Fruit fly (Drosophila melanogaster) whole organism, embryonic: ENCODE measurements around the gene Cont.

Experiments used
- Bdp1 ChIP-seq: fragments of 200-800 bp; sonication (Bioruptor generic); optimal IDR thresholded peaks from 3 replicates; lab custom pipeline; 2016; ENCODE audit warnings: missing biosample characterization, missing genetic modification characterization
- Blimp-1 ChIP-seq: fragments of 200-800 bp; sonication (Bioruptor generic); optimal IDR thresholded peaks from 3 replicates; lab custom pipeline; 2018; ENCODE audit warnings: missing biosample characterization, missing genetic modification characterization, mild to moderate bottlenecking, moderate library complexity, missing genetic modification reagents
- CG10209 ChIP-seq: fragments of 200-800 bp; sonication (Bioruptor generic); optimal IDR thresholded peaks from 3 replicates; lab custom pipeline; 2017; ENCODE audit warnings: missing biosample characterization, mild to moderate bottlenecking, missing genetic modification characterization, missing genetic modification reagents
- CG10959 ChIP-seq: fragments of 200-800 bp; sonication (Bioruptor generic); IDR thresholded peaks from 2 replicates; pipeline ENCODE4 v1.3.6; 2022; ENCODE audit warnings: missing biosample characterization, missing genetic modification characterization
- CG15479 ChIP-seq: fragments of 200-800 bp; sonication (Bioruptor generic); optimal IDR thresholded peaks from 3 replicates; lab custom pipeline; 2019; ENCODE audit warnings: missing biosample characterization, mild to moderate bottlenecking, missing genetic modification characterization, moderate library complexity
- CG16815 ChIP-seq: fragments of 200-800 bp; sonication (Bioruptor generic); optimal IDR thresholded peaks from 3 replicates; lab custom pipeline; 2017; ENCODE audit warnings: missing biosample characterization, mild to moderate bottlenecking, missing genetic modification characterization
- CG18764 ChIP-seq: fragments of 200-800 bp; sonication (Bioruptor generic); optimal IDR thresholded peaks from 3 replicates; lab custom pipeline; 2016; ENCODE audit warnings: missing biosample characterization, missing genetic modification characterization
- CG2202 ChIP-seq: fragments of 200-800 bp; sonication (Bioruptor generic); optimal IDR thresholded peaks from 2 replicates; lab custom pipeline; 2018; ENCODE audit warnings: missing biosample characterization, mild to moderate bottlenecking, missing genetic modification characterization
- CG4707 ChIP-seq: fragments of 200-800 bp; sonication (Bioruptor generic); optimal IDR thresholded peaks from 2 replicates; lab custom pipeline; 2018; ENCODE audit warnings: missing biosample characterization, mild to moderate bottlenecking, missing genetic modification characterization, moderate library complexity
- CG6272 ChIP-seq: fragments of 200-800 bp; sonication (Bioruptor generic); IDR thresholded peaks from 2 replicates; pipeline ENCODE4 v1.3.6; 2022; ENCODE audit warnings: missing biosample characterization, missing genetic modification characterization
- CG8388 ChIP-seq: fragments of 200-800 bp; sonication (Bioruptor generic); optimal IDR thresholded peaks from 2 replicates; lab custom pipeline; 2019; ENCODE audit warnings: missing biosample characterization, mild to moderate bottlenecking, missing genetic modification characterization, moderate library complexity
- CG8765 ChIP-seq: fragments of 200-800 bp; sonication (Bioruptor generic); IDR thresholded peaks from 2 replicates; pipeline ENCODE4 v1.3.6; 2022; ENCODE audit warnings: missing biosample characterization, missing genetic modification characterization
- CG9215 ChIP-seq: fragments of 200-800 bp; sonication (Bioruptor generic); IDR thresholded peaks from 2 replicates; pipeline ENCODE4 v1.3.6; 2022; ENCODE audit warnings: missing biosample characterization, missing genetic modification characterization
- CG9817 ChIP-seq: fragments of 200-800 bp; sonication (Bioruptor generic); optimal IDR thresholded peaks from 2 replicates; lab custom pipeline; 2018; ENCODE audit warnings: missing biosample characterization, mild to moderate bottlenecking, missing genetic modification characterization, moderate library complexity
- D19A ChIP-seq: fragments of 200-800 bp; optimal IDR thresholded peaks from 3 replicates; lab custom pipeline; 2019; ENCODE audit warnings: missing biosample characterization, mild to moderate bottlenecking, missing genetic modification characterization, moderate library complexity
- Deaf1 ChIP-seq: fragments of 200-800 bp; optimal IDR thresholded peaks from 3 replicates; lab custom pipeline; 2019; ENCODE audit warnings: missing biosample characterization, mild to moderate bottlenecking, missing genetic modification characterization, moderate library complexity
- Doc3 ChIP-seq: fragments of 200-800 bp; sonication (Bioruptor generic); IDR thresholded peaks from 3 replicates; pipeline ENCODE4 v1.3.6; 2022; ENCODE audit warnings: missing biosample characterization, missing genetic modification characterization; ENCODE audit not compliant: partially characterized antibody
- Dref ChIP-seq: fragments of 200-800 bp; sonication (Bioruptor generic); IDR thresholded peaks from 2 replicates; pipeline ENCODE4 v1.3.6; 2022; ENCODE audit warnings: missing biosample characterization, missing genetic modification characterization
- Elba2 ChIP-seq: fragments of 200-800 bp; sonication (Bioruptor generic); optimal IDR thresholded peaks from 3 replicates; lab custom pipeline; 2016; ENCODE audit warnings: missing biosample characterization, missing genetic modification characterization
- Gsc ChIP-seq: fragments of 200-800 bp; sonication (Bioruptor generic); IDR thresholded peaks from 2 replicates; pipeline ENCODE4 v1.3.6; 2022; ENCODE audit warnings: missing biosample characterization, missing genetic modification characterization
- Gug ChIP-seq: fragments of 200-800 bp; sonication (Bioruptor generic); IDR thresholded peaks from 4 replicates; pipeline ENCODE4 v1.3.6; 2022; ENCODE audit warnings: missing biosample characterization, missing genetic modification characterization
- HHEX ChIP-seq: fragments of 200-800 bp; sonication (Bioruptor generic); optimal IDR thresholded peaks from 3 replicates; lab custom pipeline; 2017; ENCODE audit warnings: missing biosample characterization, mild to moderate bottlenecking, missing genetic modification characterization, missing genetic modification reagents
- HLHmδ ChIP-seq: fragments of 200-800 bp; sonication (Bioruptor generic); optimal IDR thresholded peaks from 2 replicates; lab custom pipeline; 2018; ENCODE audit warnings: missing biosample characterization, mild to moderate bottlenecking, missing genetic modification characterization, moderate library complexity
- Hmr ChIP-seq: fragments of 200-800 bp; sonication (Bioruptor generic); optimal IDR thresholded peaks from 3 replicates; lab custom pipeline; 2017; ENCODE audit warnings: mild to moderate bottlenecking, missing biosample characterization, missing genetic modification reagents, missing genetic modification characterization
- Hr51 ChIP-seq, 2 experiments: fragments of 200-800 bp; sonication (Bioruptor generic); optimal IDR thresholded peaks; 2 replicates in 1 of 2; 3 replicates in 1 of 2; lab custom pipeline; 2016 to 2018; ENCODE audit warnings: missing biosample characterization in 2 of 2, missing genetic modification characterization in 2 of 2, mild to moderate bottlenecking in 1 of 2, moderate library complexity in 1 of 2
- Lhr ChIP-seq: fragments of 200-800 bp; sonication (Bioruptor generic); optimal IDR thresholded peaks from 3 replicates; lab custom pipeline; 2017; ENCODE audit warnings: mild to moderate bottlenecking, missing biosample characterization, missing genetic modification reagents, missing genetic modification characterization
- Lim3 ChIP-seq: fragments of 200-800 bp; sonication (Bioruptor generic); IDR thresholded peaks from 2 replicates; pipeline ENCODE4 v1.3.6; 2022; ENCODE audit warnings: missing biosample characterization, missing genetic modification characterization
- Mes4 ChIP-seq: fragments of 200-800 bp; sonication (Bioruptor generic); optimal IDR thresholded peaks from 2 replicates; lab custom pipeline; 2016; ENCODE audit warnings: missing biosample characterization, missing genetic modification characterization
- NFAT ChIP-seq: fragments of 200-800 bp; sonication (Bioruptor generic); IDR thresholded peaks from 2 replicates; pipeline ENCODE4 v1.3.6; 2022; ENCODE audit warnings: missing biosample characterization, missing genetic modification characterization
- Optix ChIP-seq: fragments of 200-800 bp; sonication (Bioruptor generic); IDR thresholded peaks from 3 replicates; pipeline ENCODE4 v1.3.6; 2022; ENCODE audit warnings: missing biosample characterization, missing genetic modification characterization
- Pdp1 ChIP-seq, 2 experiments: fragments of 200-800 bp; sonication (Bioruptor generic); optimal IDR thresholded peaks; 3 replicates each; lab custom pipeline; 2016; ENCODE audit warnings: missing biosample characterization in 2 of 2, missing genetic modification characterization in 2 of 2, mild to moderate bottlenecking in 1 of 2, moderate library complexity in 1 of 2
- aop ChIP-seq: fragments of 200-800 bp; sonication (Bioruptor generic); IDR thresholded peaks from 2 replicates; pipeline ENCODE4 v1.3.6; 2022; ENCODE audit warnings: missing biosample characterization, missing genetic modification characterization
- ash1 ChIP-seq: fragments of 200-800 bp; sonication (Bioruptor generic); optimal IDR thresholded peaks from 2 replicates; lab custom pipeline; 2018; ENCODE audit warnings: missing biosample characterization, mild to moderate bottlenecking, missing genetic modification characterization
- az2 ChIP-seq: fragments of 200-800 bp; sonication (Bioruptor generic); optimal IDR thresholded peaks from 3 replicates; lab custom pipeline; 2016; ENCODE audit warnings: missing biosample characterization, missing genetic modification characterization
- bbx ChIP-seq: fragments of 200-800 bp; sonication (Bioruptor generic); IDR thresholded peaks from 2 replicates; pipeline ENCODE4 v1.3.6; 2022; ENCODE audit warnings: missing biosample characterization, missing genetic modification characterization; ENCODE audit not compliant: partially characterized antibody
- chn ChIP-seq: fragments of 200-800 bp; sonication (Bioruptor generic); optimal IDR thresholded peaks from 2 replicates; lab custom pipeline; 2016; ENCODE audit warnings: missing biosample characterization, missing genetic modification characterization
- ci ChIP-seq: fragments of 200-800 bp; sonication (Bioruptor generic); IDR thresholded peaks from 3 replicates; pipeline ENCODE4 v1.3.6; 2022; ENCODE audit warnings: missing biosample characterization, missing genetic modification characterization
- ems ChIP-seq: fragments of 200-800 bp; sonication (Bioruptor generic); optimal IDR thresholded peaks from 3 replicates; lab custom pipeline; 2016; ENCODE audit warnings: missing biosample characterization, missing genetic modification characterization
- eyg ChIP-seq: fragments of 200-800 bp; sonication (Bioruptor generic); optimal IDR thresholded peaks from 3 replicates; lab custom pipeline; 2016; ENCODE audit warnings: missing biosample characterization, missing genetic modification characterization
- fd102C ChIP-seq: fragments of 200-800 bp; sonication (Bioruptor generic); optimal IDR thresholded peaks from 2 replicates; lab custom pipeline; 2018; ENCODE audit warnings: missing biosample characterization, mild to moderate bottlenecking, missing genetic modification characterization, moderate library complexity
- hkb ChIP-seq, 2 experiments: fragments of 200-800 bp in 1 of 2; fragments of >200 bp in 1 of 2; sonication (Bioruptor generic) in 1 of 2; IDR thresholded peaks in 1 of 2; optimal IDR thresholded peaks in 1 of 2; 2 replicates each; pipeline versions ENCODE4 v1.3.6 to Lab custom; 2017 to 2022; ENCODE audit warnings: missing biosample characterization in 1 of 2, missing genetic modification characterization in 1 of 2
- p53 ChIP-seq: fragments of 200-800 bp; sonication (Bioruptor generic); optimal IDR thresholded peaks from 2 replicates; lab custom pipeline; 2016; ENCODE audit warnings: missing biosample characterization, missing genetic modification characterization
- sens ChIP-seq: fragments of 200-800 bp; sonication (Bioruptor generic); peaks from one replicate; lab custom pipeline; 2016; ENCODE audit warnings: missing biosample characterization, missing genetic modification characterization
- tap ChIP-seq: fragments of 200-800 bp; optimal IDR thresholded peaks from 3 replicates; lab custom pipeline; 2019; ENCODE audit warnings: missing biosample characterization, mild to moderate bottlenecking, missing genetic modification characterization, moderate library complexity
- tio ChIP-seq: fragments of 200-800 bp; sonication (Bioruptor generic); optimal IDR thresholded peaks from 2 replicates; lab custom pipeline; 2017; ENCODE audit warnings: missing biosample characterization, missing genetic modification characterization, inconsistent platforms
- toy ChIP-seq: fragments of 200-800 bp; sonication (Bioruptor generic); IDR thresholded peaks from 2 replicates; pipeline ENCODE4 v1.3.6; 2022; ENCODE audit warnings: missing biosample characterization, missing genetic modification characterization
- vfl ChIP-seq: fragments of 200-800 bp; sonication (Bioruptor generic); optimal IDR thresholded peaks from 2 replicates; lab custom pipeline; 2016; ENCODE audit warnings: missing biosample characterization, missing genetic modification characterization
- vvl ChIP-seq: fragments of 200-800 bp; sonication (Bioruptor generic); IDR thresholded peaks from 2 replicates; pipeline ENCODE4 v1.3.6; 2022; ENCODE audit warnings: missing biosample characterization, missing genetic modification characterization
- wdn ChIP-seq: fragments of 200-800 bp; sonication (Bioruptor generic); IDR thresholded peaks from 2 replicates; pipeline ENCODE4 v1.3.6; 2022; ENCODE audit warnings: missing biosample characterization, missing genetic modification characterization

Cont gene

DNA sequence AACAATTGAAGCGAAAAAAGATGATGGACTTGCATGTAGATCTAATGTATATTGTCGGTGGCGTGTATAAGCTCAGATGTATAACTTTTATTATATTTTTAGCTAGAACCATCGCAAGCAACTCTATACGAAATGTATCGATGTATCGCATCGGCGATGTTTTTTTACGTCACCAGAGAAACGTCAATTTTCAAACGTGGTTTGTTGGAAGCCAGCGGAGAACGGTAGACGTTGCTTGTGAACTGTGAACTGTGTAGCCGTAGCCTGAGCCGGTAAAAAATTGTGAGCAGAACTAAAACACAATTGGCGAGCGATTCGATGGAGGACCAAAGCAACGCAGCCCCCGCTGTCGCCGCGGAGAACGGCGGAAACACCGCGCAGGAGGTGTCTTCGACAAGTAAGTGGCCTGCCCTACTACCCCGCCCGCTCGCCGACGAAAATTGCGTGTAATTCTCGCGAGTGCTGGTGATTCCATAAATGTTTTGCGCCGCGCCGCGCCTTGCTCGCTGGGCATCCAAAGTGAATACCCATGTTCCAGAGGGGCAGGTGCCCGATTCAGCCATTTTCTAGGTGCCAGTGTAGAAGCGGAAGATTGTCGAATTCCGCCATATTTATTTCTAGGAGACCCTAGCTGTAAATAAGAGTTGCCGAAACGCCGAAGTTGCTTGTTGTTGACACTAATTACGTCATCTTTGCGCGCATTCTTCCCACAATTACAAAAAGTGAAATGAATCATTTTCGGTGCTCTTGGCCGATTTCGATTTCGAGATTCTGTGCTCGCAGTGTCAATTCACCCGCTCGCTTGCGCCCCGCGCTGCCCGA lies 22.0 kb downstream of the Cont start, which contains the start of gene lost (continued):
- TF ChIP-seq CG6272 (GFP tag; lab: Robert Waterston, UW) (peak; percentile 41; the same call in 1 of the 2 replicates), Pdp1 (GFP tag; optimal IDR thresholded peaks at IDR 0.05; lab: Kevin White, UChicago) (peak in 1 of 2 experiments; percentile 95), Gug (GFP tag; lab: Robert Waterston, UW) (peak; percentile 15; the same call in 2 of the 4 replicates), Dref (GFP tag; lab: Robert Waterston, UW) (peak; percentile 94), az2 (GFP tag; lab: Kevin White, UChicago) (no peak), Optix (GFP tag; lab: Robert Waterston, UW) (no peak), bbx (GFP tag; lab: Robert Waterston, UW) (peak; percentile 99), Gsc (GFP tag; lab: Robert Waterston, UW) (no peak), CG8388 (GFP tag; lab: Kevin White, UChicago) (no peak), aop (no peak), tio (no peak), HHEX (GFP tag; lab: Kevin White, UChicago) (no peak), CG10209 (GFP tag; lab: Kevin White, UChicago) (no peak), Bdp1 (GFP tag; lab: Kevin White, UChicago) (no peak), Deaf1 (tag; lab: Kevin White, UChicago) (no peak), wdn (peak; percentile 17; the same call in 1 of the 2 replicates), eyg (peak; percentile 2), NFAT (peak; percentile 75), CG9215 (GFP tag; lab: Robert Waterston, UW) (no peak), Lhr (peak; percentile 70), CG10959 (no peak), Hr51 (GFP tag; optimal IDR thresholded peaks at IDR 0.05; lab: Kevin White, UChicago) (no peak), chn (GFP tag; lab: Kevin White, UChicago) (no peak), hkb (optimal IDR thresholded peaks at IDR 0.05; lab: Kevin White, UChicago) (no peak), hkb (GFP tag; IDR thresholded peaks at IDR 0.05; lab: Robert Waterston, UW) (no peak), CG15479 (GFP tag; lab: Kevin White, UChicago) (peak; percentile 4), Elba2 (GFP tag; lab: Kevin White, UChicago) (no peak), sens (peak; percentile 84), D19A (tag; lab: Kevin White, UChicago) (peak; percentile 3), p53 (GFP tag; lab: Kevin White, UChicago) (no peak), ash1 (no peak), CG16815 (GFP tag; lab: Kevin White, UChicago) (no peak), Doc3 (GFP tag; lab: Robert Waterston, UW) (peak; percentile 95), Blimp-1 (no peak), Hmr (GFP tag; lab: Kevin White, UChicago) (peak; percentile 72), ci (peak; percentile 51; the same call in 1 of the 3 replicates), Lim3 (no peak), ems (GFP tag; lab: Kevin White, UChicago) (peak; percentile 8), vfl (GFP tag; lab: Kevin White, UChicago) (no peak), CG18764 (GFP tag; lab: Kevin White, UChicago) (no peak), vvl (peak; percentile 56), tap (tag; lab: Kevin White, UChicago) (peak; percentile 9), CG8765 (GFP tag; lab: Robert Waterston, UW) (no peak), Mes4 (GFP tag; lab: Kevin White, UChicago) (no peak), HLHmδ (GFP tag; lab: Kevin White, UChicago) (peak; percentile 3), CG9817 (peak; percentile 2), CG2202 (no peak), fd102C (GFP tag; lab: Kevin White, UChicago) (no peak), CG4707 (GFP tag; lab: Kevin White, UChicago) (no peak), toy (GFP tag; lab: Robert Waterston, UW) (no peak)
